Fruit fly (Drosophila melanogaster) whole organism, embryonic: ENCODE data around the gene Chchd2.

Source experiments
- CG1024 ChIP-seq: fragments of 200-800 bp; sonication (Bioruptor generic); IDR thresholded peaks from 2 replicates; pipeline ENCODE4 v1.3.6; 2022; ENCODE audit warnings: missing biosample characterization, missing genetic modification characterization
- CG10274 ChIP-seq: fragments of 200-800 bp; sonication (Bioruptor generic); optimal IDR thresholded peaks from 3 replicates; lab custom pipeline; 2017; ENCODE audit warnings: missing biosample characterization, mild to moderate bottlenecking, missing genetic modification characterization
- CG10321 ChIP-seq: fragments of 200-800 bp; sonication (Bioruptor generic); IDR thresholded peaks from 2 replicates; pipeline ENCODE4 v1.3.6; 2022; ENCODE audit warnings: missing biosample characterization, missing genetic modification characterization
- CG10959 ChIP-seq: fragments of 200-800 bp; sonication (Bioruptor generic); IDR thresholded peaks from 2 replicates; pipeline ENCODE4 v1.3.6; 2022; ENCODE audit warnings: missing biosample characterization, missing genetic modification characterization
- CG14441 ChIP-seq: fragments of 200-800 bp; sonication (Bioruptor generic); IDR thresholded peaks from 2 replicates; pipeline ENCODE4 v1.3.6; 2022; ENCODE audit warnings: missing biosample characterization, missing genetic modification characterization
- CG15269 ChIP-seq: fragments of 200-800 bp; sonication (Bioruptor generic); optimal IDR thresholded peaks from 2 replicates; lab custom pipeline; 2018; ENCODE audit warnings: missing biosample characterization, mild to moderate bottlenecking, missing genetic modification characterization, moderate library complexity
- CG15601 ChIP-seq: fragments of 200-800 bp; sonication (Bioruptor generic); optimal IDR thresholded peaks from 3 replicates; lab custom pipeline; 2019; ENCODE audit warnings: missing biosample characterization, mild to moderate bottlenecking, missing genetic modification characterization, moderate library complexity
- CG2678 ChIP-seq: fragments of 200-800 bp; sonication (Bioruptor generic); optimal IDR thresholded peaks from 3 replicates; lab custom pipeline; 2019; ENCODE audit warnings: missing biosample characterization, mild to moderate bottlenecking, missing genetic modification characterization, moderate library complexity
- CG31388 ChIP-seq: fragments of 200-800 bp; sonication (Bioruptor generic); optimal IDR thresholded peaks from 2 replicates; lab custom pipeline; 2016; ENCODE audit warnings: missing biosample characterization, missing genetic modification characterization
- CG34376 ChIP-seq: fragments of 200-800 bp; sonication (Bioruptor generic); optimal IDR thresholded peaks from 2 replicates; lab custom pipeline; 2018; ENCODE audit warnings: missing biosample characterization, mild to moderate bottlenecking, missing genetic modification characterization
- CG3838 ChIP-seq: fragments of 200-800 bp; sonication (Bioruptor generic); optimal IDR thresholded peaks from 3 replicates; lab custom pipeline; 2016; ENCODE audit warnings: missing biosample characterization, missing genetic modification characterization
- CG43689 ChIP-seq: fragments of 200-800 bp; sonication (Bioruptor generic); IDR thresholded peaks from 2 replicates; pipeline ENCODE4 v1.3.6; 2022; ENCODE audit warnings: missing biosample characterization, missing genetic modification characterization
- CG4617 ChIP-seq: fragments of 200-800 bp; sonication (Bioruptor generic); optimal IDR thresholded peaks from 3 replicates; lab custom pipeline; 2016; ENCODE audit warnings: missing biosample characterization, missing genetic modification characterization, borderline replicate concordance
- CG5180 ChIP-seq: fragments of 200-800 bp; sonication (Bioruptor generic); optimal IDR thresholded peaks from 3 replicates; lab custom pipeline; 2017; ENCODE audit warnings: missing biosample characterization, missing genetic modification characterization, mild to moderate bottlenecking, moderate library complexity, missing genetic modification reagents
- CG6765 ChIP-seq: fragments of 200-800 bp; sonication (Bioruptor generic); optimal IDR thresholded peaks from 3 replicates; lab custom pipeline; 2017; ENCODE audit warnings: missing biosample characterization, mild to moderate bottlenecking, missing genetic modification characterization
- CG8089 ChIP-seq: fragments of 200-800 bp; sonication (Bioruptor generic); optimal IDR thresholded peaks from 3 replicates; lab custom pipeline; 2016; ENCODE audit warnings: missing biosample characterization, missing genetic modification characterization
- CG8388 ChIP-seq: fragments of 200-800 bp; sonication (Bioruptor generic); optimal IDR thresholded peaks from 2 replicates; lab custom pipeline; 2019; ENCODE audit warnings: missing biosample characterization, mild to moderate bottlenecking, missing genetic modification characterization, moderate library complexity
- CG8478 ChIP-seq: fragments of >200 bp; optimal IDR thresholded peaks from 2 replicates; lab custom pipeline; 2018
- CrebB ChIP-seq: fragments of 200-800 bp; sonication (Bioruptor generic); optimal IDR thresholded peaks from 3 replicates; lab custom pipeline; 2018; ENCODE audit warnings: missing biosample characterization, mild to moderate bottlenecking, missing genetic modification characterization
- Dip3 ChIP-seq: fragments of 200-800 bp; sonication (Bioruptor generic); optimal IDR thresholded peaks from 3 replicates; lab custom pipeline; 2016; ENCODE audit warnings: missing biosample characterization, missing genetic modification characterization
- Doc2 ChIP-seq: fragments of 200-800 bp; sonication (Bioruptor generic); IDR thresholded peaks from 2 replicates; pipeline ENCODE4 v1.3.6; 2022; ENCODE audit warnings: missing biosample characterization, missing genetic modification characterization
- Drgx ChIP-seq: fragments of 200-800 bp; sonication (Bioruptor generic); IDR thresholded peaks from 2 replicates; pipeline ENCODE4 v1.3.6; 2022; ENCODE audit warnings: missing biosample characterization, missing genetic modification characterization
- HmgZ ChIP-seq: fragments of 200-800 bp; sonication (Bioruptor generic); optimal IDR thresholded peaks from 2 replicates; lab custom pipeline; 2018; ENCODE audit warnings: missing biosample characterization, mild to moderate bottlenecking, missing genetic modification characterization
- Hr51 ChIP-seq, 2 experiments: fragments of 200-800 bp; sonication (Bioruptor generic); optimal IDR thresholded peaks; 2 replicates in 1 of 2; 3 replicates in 1 of 2; lab custom pipeline; 2016 to 2018; ENCODE audit warnings: missing biosample characterization in 2 of 2, missing genetic modification characterization in 2 of 2, mild to moderate bottlenecking in 1 of 2, moderate library complexity in 1 of 2
- Lhr ChIP-seq: fragments of 200-800 bp; sonication (Bioruptor generic); optimal IDR thresholded peaks from 3 replicates; lab custom pipeline; 2017; ENCODE audit warnings: mild to moderate bottlenecking, missing biosample characterization, missing genetic modification reagents, missing genetic modification characterization
- Mad ChIP-seq: fragments of 200-800 bp; sonication (Bioruptor generic); optimal IDR thresholded peaks from 2 replicates; lab custom pipeline; 2016; ENCODE audit warnings: missing biosample characterization, missing genetic modification characterization
- Ptx1 ChIP-seq: fragments of 200-800 bp; sonication (Bioruptor generic); IDR thresholded peaks from 2 replicates; pipeline ENCODE4 v1.3.6; 2022; ENCODE audit warnings: missing biosample characterization, missing genetic modification characterization
- Trl ChIP-seq, 3 experiments: fragments of >200 bp in 2 of 3; fragments of 200-800 bp in 1 of 3; sonication (Bioruptor generic) in 1 of 3; optimal IDR thresholded peaks; 2 replicates in 1 of 3; 3 replicates in 2 of 3; lab custom pipeline; 2016 to 2017; ENCODE audit warnings: missing biosample characterization in 1 of 3, missing genetic modification characterization in 1 of 3
- YL-1 ChIP-seq: fragments of 200-800 bp; sonication (Bioruptor generic); optimal IDR thresholded peaks from 3 replicates; lab custom pipeline; 2017; ENCODE audit warnings: missing biosample characterization, mild to moderate bottlenecking, missing genetic modification characterization
- abd-A ChIP-seq: fragments of 200-800 bp; sonication (Bioruptor generic); optimal IDR thresholded peaks from 3 replicates; lab custom pipeline; 2019; ENCODE audit warnings: missing biosample characterization, mild to moderate bottlenecking, missing genetic modification characterization, moderate library complexity
- ash1 ChIP-seq: fragments of 200-800 bp; sonication (Bioruptor generic); optimal IDR thresholded peaks from 2 replicates; lab custom pipeline; 2018; ENCODE audit warnings: missing biosample characterization, mild to moderate bottlenecking, missing genetic modification characterization
- bab2 ChIP-seq: fragments of 200-800 bp; sonication (Bioruptor generic); optimal IDR thresholded peaks from 2 replicates; lab custom pipeline; 2016; ENCODE audit warnings: missing biosample characterization, missing genetic modification characterization
- bcd ChIP-seq: fragments of 200-800 bp; sonication (Bioruptor generic); optimal IDR thresholded peaks from 2 replicates; lab custom pipeline; 2017; ENCODE audit warnings: missing biosample characterization, mild to moderate bottlenecking, missing genetic modification characterization
- chif ChIP-seq, 2 experiments: fragments of 200-800 bp; sonication (Bioruptor generic); optimal IDR thresholded peaks; 3 replicates each; lab custom pipeline; 2016; ENCODE audit warnings: missing biosample characterization in 2 of 2, missing genetic modification characterization in 2 of 2
- dan ChIP-seq: fragments of 200-800 bp; sonication (Bioruptor generic); IDR thresholded peaks from 2 replicates; pipeline ENCODE4 v1.3.6; 2022; ENCODE audit warnings: missing biosample characterization, missing genetic modification characterization
- danr ChIP-seq: fragments of 200-800 bp; sonication (Bioruptor generic); IDR thresholded peaks from 2 replicates; pipeline ENCODE4 v1.3.6; 2022; ENCODE audit warnings: missing biosample characterization, missing genetic modification characterization
- gcm ChIP-seq: fragments of 200-800 bp; sonication (Bioruptor generic); optimal IDR thresholded peaks from 2 replicates; lab custom pipeline; 2019; ENCODE audit warnings: missing biosample characterization, mild to moderate bottlenecking, missing genetic modification characterization, moderate library complexity
- lov ChIP-seq, 2 experiments: fragments of 200-800 bp in 1 of 2; fragments of >200 bp in 1 of 2; sonication (Bioruptor generic) in 1 of 2; IDR thresholded peaks in 1 of 2; optimal IDR thresholded peaks in 1 of 2; 2 replicates in 1 of 2; 3 replicates in 1 of 2; pipeline versions ENCODE4 v1.3.6 to Lab custom; 2017 to 2022; ENCODE audit warnings: missing biosample characterization in 1 of 2, missing genetic modification characterization in 1 of 2
- mld ChIP-seq: fragments of 200-800 bp; sonication (Bioruptor generic); IDR thresholded peaks from 3 replicates; pipeline ENCODE4 v1.3.6; 2022; ENCODE audit warnings: missing biosample characterization, missing genetic modification characterization; ENCODE audit not compliant: partially characterized antibody
- pum ChIP-seq: fragments of 200-800 bp; sonication (Bioruptor generic); optimal IDR thresholded peaks from 2 replicates; lab custom pipeline; 2016; ENCODE audit warnings: missing biosample characterization, missing genetic modification characterization
- rib ChIP-seq: fragments of 200-800 bp; sonication (Bioruptor generic); IDR thresholded peaks from 2 replicates; pipeline ENCODE4 v1.3.6; 2022; ENCODE audit warnings: missing biosample characterization, missing genetic modification characterization
- row ChIP-seq: fragments of 200-800 bp; sonication (Bioruptor generic); IDR thresholded peaks from 3 replicates; pipeline ENCODE4 v1.3.6; 2022; ENCODE audit warnings: missing biosample characterization, missing genetic modification characterization
- seq ChIP-seq: fragments of 200-800 bp; sonication (Bioruptor generic); IDR thresholded peaks from 2 replicates; pipeline ENCODE4 v1.3.6; 2022; ENCODE audit warnings: missing biosample characterization, missing genetic modification characterization
- sug ChIP-seq: fragments of 200-800 bp; optimal IDR thresholded peaks from 2 replicates; lab custom pipeline; 2019; ENCODE audit warnings: missing biosample characterization, mild to moderate bottlenecking, missing genetic modification characterization, moderate library complexity
- tgo ChIP-seq: fragments of 200-800 bp; sonication (Bioruptor generic); IDR thresholded peaks from 3 replicates; pipeline ENCODE4 v1.3.6; 2022; ENCODE audit warnings: missing biosample characterization, missing genetic modification characterization
- unpg ChIP-seq: fragments of 200-800 bp; sonication (Bioruptor generic); optimal IDR thresholded peaks from 3 replicates; lab custom pipeline; 2018; ENCODE audit warnings: missing biosample characterization, mild to moderate bottlenecking, missing genetic modification characterization, moderate library complexity
- wdn ChIP-seq: fragments of 200-800 bp; sonication (Bioruptor generic); IDR thresholded peaks from 2 replicates; pipeline ENCODE4 v1.3.6; 2022; ENCODE audit warnings: missing biosample characterization, missing genetic modification characterization
- z ChIP-seq: fragments of 200-800 bp; sonication (Bioruptor generic); IDR thresholded peaks from 3 replicates; pipeline ENCODE4 v1.3.6; 2022; ENCODE audit warnings: missing biosample characterization, missing genetic modification characterization

Chchd2 gene

DNA sequence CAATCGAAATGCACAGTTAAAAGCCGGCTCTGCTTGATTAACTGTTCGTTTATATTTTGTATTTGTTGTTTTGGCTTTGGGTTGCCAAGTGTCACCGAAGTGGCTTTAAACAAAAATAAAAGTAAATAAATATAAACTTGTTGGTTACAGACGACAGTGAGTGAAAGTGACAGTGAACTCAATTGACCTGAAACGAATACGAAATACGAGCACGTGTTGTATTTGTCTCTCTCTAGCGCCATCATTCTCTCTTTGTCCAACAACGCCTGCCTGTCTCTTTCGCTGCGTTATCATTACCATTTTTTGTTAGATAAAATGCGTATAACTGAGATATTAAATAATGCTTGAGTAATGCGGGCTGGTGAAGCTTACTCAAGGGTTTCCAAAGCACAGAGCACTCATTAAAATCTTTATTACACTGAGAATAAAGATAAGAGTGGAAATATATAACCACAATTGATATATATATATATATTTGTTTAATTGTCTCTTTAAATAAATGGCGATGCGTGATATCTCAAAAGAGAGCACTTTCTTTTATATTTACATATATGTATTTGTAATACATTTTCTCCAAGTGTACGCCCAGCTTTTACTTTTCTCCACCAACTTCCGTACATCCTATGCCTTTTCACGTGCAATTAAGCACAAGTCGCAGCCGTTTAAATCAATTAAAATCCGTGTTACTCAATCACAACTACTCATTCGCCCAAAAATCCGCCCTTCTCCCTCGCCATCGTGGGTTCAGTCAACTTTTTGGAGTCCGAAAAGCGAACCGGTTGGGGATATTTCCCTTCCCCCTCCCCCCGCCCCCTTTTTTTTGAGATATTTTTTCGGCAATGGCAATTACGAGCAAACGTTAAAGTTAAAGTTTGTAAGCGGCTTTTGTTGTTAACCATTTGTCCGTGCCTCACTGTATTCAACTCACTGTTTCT lies 32.7 kb downstream of the Chchd2 start:
- peak; percentile 16 for TF ChIP-seq CG15269 (tag; lab: Kevin White, UChicago)
- TF ChIP-seq gcm (GFP tag; lab: Kevin White, UChicago), result peak; percentile 43
- TF ChIP-seq Mad (GFP tag; lab: Kevin White, UChicago), result no peak
- no peak for TF ChIP-seq mld
- TF ChIP-seq Ptx1, result 0 out of 2 replicates have a peak, but pooled peaks have one; percentile 27
- TF ChIP-seq CG10274 (GFP tag; lab: Kevin White, UChicago), result no peak
- TF ChIP-seq Doc2 (GFP tag; lab: Robert Waterston, UW), result no peak
- no peak for TF ChIP-seq CG8089 (GFP tag; lab: Kevin White, UChicago)
- no peak for TF ChIP-seq CG43689 (GFP tag; lab: Robert Waterston, UW)
- TF ChIP-seq Trl (optimal IDR thresholded peaks at IDR 0.05; lab: Kevin White, UChicago), result no peak
- no peak for TF ChIP-seq Trl (GFP tag; optimal IDR thresholded peaks at IDR 0.05; lab: Kevin White, UChicago)
- TF ChIP-seq chif (GFP tag; optimal IDR thresholded peaks at IDR 0.05; lab: Kevin White, UChicago), result no peak
- no peak for TF ChIP-seq CG10959
- peak; percentile 60 for TF ChIP-seq CG10321 (GFP tag; lab: Robert Waterston, UW)
- no peak for TF ChIP-seq YL-1
- no peak for TF ChIP-seq HmgZ (tag; lab: Kevin White, UChicago)
- no peak for TF ChIP-seq CG34376 (GFP tag; lab: Kevin White, UChicago)
- no peak for TF ChIP-seq CG3838 (GFP tag; lab: Kevin White, UChicago)
- TF ChIP-seq bcd, result no peak
- TF ChIP-seq seq (GFP tag; lab: Robert Waterston, UW), result no peak
- TF ChIP-seq Dip3 (GFP tag; lab: Kevin White, UChicago), result no peak
- TF ChIP-seq CG8388 (GFP tag; lab: Kevin White, UChicago), result peak; percentile 22
- TF ChIP-seq ash1, result no peak
- no peak for TF ChIP-seq CG8478 (lab: Kevin White, UChicago)
- peak; percentile 19 for TF ChIP-seq unpg (GFP tag; lab: Kevin White, UChicago)
- TF ChIP-seq CG6765 (GFP tag; lab: Kevin White, UChicago), result no peak
- TF ChIP-seq row (GFP tag; lab: Robert Waterston, UW), result peak; percentile 32; the same call in 2 of the 3 replicates
- TF ChIP-seq CG5180 (GFP tag; lab: Kevin White, UChicago), result no peak
- TF ChIP-seq z (GFP tag; lab: Robert Waterston, UW), result no peak
- TF ChIP-seq abd-A (tag; lab: Kevin White, UChicago), result no peak
- TF ChIP-seq wdn (GFP tag; lab: Robert Waterston, UW), result 0 out of 2 replicates have a peak, but pooled peaks have one; percentile 16
- no peak for TF ChIP-seq bab2
- no peak for TF ChIP-seq sug (tag; lab: Kevin White, UChicago)
- TF ChIP-seq danr (GFP tag; lab: Robert Waterston, UW), result no peak
- no peak for TF ChIP-seq CrebB
- no peak for TF ChIP-seq CG4617 (GFP tag; lab: Kevin White, UChicago)
- peak; percentile 14; the same call in 1 of the 3 replicates for TF ChIP-seq tgo (GFP tag; lab: Robert Waterston, UW)
- no peak for TF ChIP-seq rib (GFP tag; lab: Robert Waterston, UW)
- TF ChIP-seq Drgx (GFP tag; lab: Robert Waterston, UW), result no peak
- TF ChIP-seq CG2678, result peak; percentile 57
- no peak for TF ChIP-seq CG14441
- TF ChIP-seq CG1024 (GFP tag; lab: Robert Waterston, UW), result peak; percentile 43; the same call in 1 of the 2 replicates
- TF ChIP-seq Hr51 (GFP tag; optimal IDR thresholded peaks at IDR 0.05; lab: Kevin White, UChicago), result peak in 1 of 2 experiments; percentile 43
- TF ChIP-seq lov (optimal IDR thresholded peaks at IDR 0.05; lab: Kevin White, UChicago), result no peak
- TF ChIP-seq lov (GFP tag; IDR thresholded peaks at IDR 0.05; lab: Robert Waterston, UW), result no peak
- no peak for TF ChIP-seq dan
- peak; percentile 4 for TF ChIP-seq CG15601
- no peak for TF ChIP-seq Lhr (GFP tag; lab: Kevin White, UChicago)
- TF ChIP-seq CG31388, result no peak
- no peak for TF ChIP-seq pum
